Worm (Caenorhabditis elegans) whole organism, L4 larva: ENCODE results near the gene npr-22.

Experiments
- Y75B8A.6 ChIP-seq: fragments of 200-800 bp; sonication (Bioruptor generic); IDR thresholded peaks from 2 replicates; pipeline ENCODE4 v1.3.6; 2022; ENCODE audit warnings: missing genetic modification reagents, missing genetic modification characterization, missing compliant biosample characterization
- aly-2 ChIP-seq: sonication (generic microtip); optimal IDR thresholded peaks from 2 replicates; lab custom pipeline; 2018; ENCODE audit warnings: missing biosample characterization, missing genetic modification characterization
- ceh-28 ChIP-seq: fragments of 150-350 bp; optimal IDR thresholded peaks from 2 replicates; lab custom pipeline; 2014; ENCODE audit warnings: missing biosample characterization, missing genetic modification reagents, missing genetic modification characterization
- gei-8 ChIP-seq: fragments of 200-800 bp; sonication (Bioruptor generic); optimal IDR thresholded peaks from 2 replicates; lab custom pipeline; 2018; ENCODE audit warnings: mild to moderate bottlenecking, missing genetic modification characterization, missing compliant biosample characterization
- hif-1 ChIP-seq, 2 experiments: sonication (generic microtip); optimal IDR thresholded peaks; 2 replicates each; lab custom pipeline; 2016 to 2017; ENCODE audit warnings: missing compliant biosample characterization in 2 of 2, missing genetic modification characterization in 2 of 2, missing genetic modification reagents in 2 of 2, missing genotype in 2 of 2, mild to moderate bottlenecking in 1 of 2
- jun-1 ChIP-seq: fragments of 150-350 bp; optimal IDR thresholded peaks from 2 replicates; lab custom pipeline; 2014; ENCODE audit warnings: missing biosample characterization, missing genetic modification reagents, missing genetic modification characterization
- lin-15B ChIP-seq: fragments of 150-350 bp; sonication (generic microtip); optimal IDR thresholded peaks from 3 replicates; lab custom pipeline; 2014; ENCODE audit warnings: missing biosample characterization, missing genetic modification characterization
- nhr-11 ChIP-seq: fragments of 150-350 bp; optimal IDR thresholded peaks from 2 replicates; lab custom pipeline; 2014; ENCODE audit warnings: missing biosample characterization, missing genetic modification characterization
- nhr-25 ChIP-seq: sonication (generic microtip); optimal IDR thresholded peaks from 2 replicates; lab custom pipeline; 2017; ENCODE audit warnings: missing genetic modification characterization, mild to moderate bottlenecking, missing compliant biosample characterization, antibody characterized with exemption, moderate library complexity, borderline replicate concordance; ENCODE audit not compliant: insufficient read depth
- pqm-1 ChIP-seq: sonication (generic microtip); optimal IDR thresholded peaks from 2 replicates; lab custom pipeline; 2017; ENCODE audit warnings: missing biosample characterization, missing genetic modification characterization
- unc-130 ChIP-seq: sonication (generic microtip); optimal IDR thresholded peaks from 2 replicates; lab custom pipeline; 2016; ENCODE audit warnings: missing genetic modification reagents, missing genetic modification characterization, missing compliant biosample characterization
- zag-1 ChIP-seq: fragments of 150-350 bp; optimal IDR thresholded peaks from 2 replicates; lab custom pipeline; 2014; ENCODE audit warnings: missing biosample characterization, missing genetic modification characterization
- zip-2 ChIP-seq: fragments of 150-350 bp; optimal IDR thresholded peaks from 2 replicates; lab custom pipeline; 2014; ENCODE audit warnings: missing biosample characterization, missing genetic modification characterization

- TF ChIP-seq gei-8 (GFP tag; lab: Kevin White, UChicago) (no peak), unc-130 (GFP tag; lab: Kevin White, UChicago) (no peak), Y75B8A.6 (GFP tag; lab: Robert Waterston, UW) (no peak), zip-2 (tag; lab: Kevin White, UChicago) (no peak), hif-1 (tag; optimal IDR thresholded peaks at IDR 0.05; lab: Kevin White, UChicago) (no peak), nhr-11 (tag; lab: Kevin White, UChicago) (no peak), aly-2 (no peak), jun-1 (tag; lab: Kevin White, UChicago) (no peak), pqm-1 (tag; lab: Kevin White, UChicago) (no peak), nhr-25 (tag; lab: Kevin White, UChicago) (no peak), lin-15B (tag; lab: Kevin White, UChicago) (no peak), zag-1 (tag; lab: Kevin White, UChicago) (no peak), ceh-28 (tag; lab: Kevin White, UChicago) (no peak)
Observed at ce11 chrIV:8571138-8571537, 11.9 kb downstream of the npr-22 start, which contains the start of gene Y59H11AM.1.
